Worm (Caenorhabditis elegans) whole organism, late embryonic: ENCODE measurements around the gene C03H5.3.

Source experiments
- K02D7.2 ChIP-seq: sonication (generic microtip); optimal IDR thresholded peaks from 2 replicates; lab custom pipeline; 2017; ENCODE audit warnings: mild to moderate bottlenecking, missing genetic modification characterization, missing compliant biosample characterization
- T23F11.4 ChIP-seq: fragments of 200-800 bp; sonication (Bioruptor generic); optimal IDR thresholded peaks from 2 replicates; lab custom pipeline; 2018; ENCODE audit warnings: mild to moderate bottlenecking, missing genetic modification characterization, missing compliant biosample characterization
- Y22D7AL.16 ChIP-seq: sonication (generic microtip); optimal IDR thresholded peaks from 2 replicates; lab custom pipeline; 2016; ENCODE audit warnings: missing genetic modification characterization, missing compliant biosample characterization
- ama-1 ChIP-seq: fragments of 150-350 bp; optimal IDR thresholded peaks from 2 replicates; lab custom pipeline; 2014
- ceh-18 ChIP-seq: sonication (generic microtip); optimal IDR thresholded peaks from 2 replicates; lab custom pipeline; 2016; ENCODE audit warnings: missing genetic modification characterization, missing compliant biosample characterization
- ceh-19 ChIP-seq: fragments of 200-800 bp; sonication (Bioruptor generic); optimal IDR thresholded peaks from 2 replicates; lab custom pipeline; 2018; ENCODE audit warnings: mild to moderate bottlenecking, missing genetic modification characterization, missing compliant biosample characterization
- ceh-2 ChIP-seq: sonication (generic microtip); optimal IDR thresholded peaks from 2 replicates; lab custom pipeline; 2016; ENCODE audit warnings: missing genotype, missing genetic modification characterization, missing compliant biosample characterization
- ceh-30 ChIP-seq: fragments of 150-350 bp; optimal IDR thresholded peaks from 2 replicates; lab custom pipeline; 2014; ENCODE audit warnings: missing biosample characterization, missing genetic modification characterization
- ceh-48 ChIP-seq: sonication (generic microtip); optimal IDR thresholded peaks from 2 replicates; lab custom pipeline; 2016; ENCODE audit warnings: missing genetic modification characterization, inconsistent platforms, missing compliant biosample characterization
- elt-2 ChIP-seq: sonication (generic microtip); optimal IDR thresholded peaks from 2 replicates; lab custom pipeline; 2016; ENCODE audit warnings: missing genetic modification reagents, missing genetic modification characterization, missing compliant biosample characterization
- elt-4 ChIP-seq: sonication (generic microtip); optimal IDR thresholded peaks from 2 replicates; lab custom pipeline; 2016; ENCODE audit warnings: missing genetic modification characterization, missing compliant biosample characterization
- gmeb-2 ChIP-seq: sonication (generic microtip); optimal IDR thresholded peaks from 2 replicates; lab custom pipeline; 2016; ENCODE audit warnings: missing genetic modification characterization, inconsistent platforms, missing compliant biosample characterization
- hlh-6 ChIP-seq: sonication (generic microtip); optimal IDR thresholded peaks from 2 replicates; lab custom pipeline; 2016; ENCODE audit warnings: missing genotype, missing genetic modification characterization, missing compliant biosample characterization
- nfya-1 ChIP-seq: sonication (generic microtip); optimal IDR thresholded peaks from 2 replicates; lab custom pipeline; 2017; ENCODE audit warnings: missing genetic modification characterization, mild to moderate bottlenecking, missing compliant biosample characterization, antibody characterized with exemption, moderate library complexity
- nhr-11 ChIP-seq: fragments of 150-350 bp; optimal IDR thresholded peaks from 2 replicates; lab custom pipeline; 2014; ENCODE audit warnings: missing biosample characterization, missing genetic modification characterization
- pat-9 ChIP-seq: fragments of 200-800 bp; sonication (Bioruptor generic); optimal IDR thresholded peaks from 2 replicates; lab custom pipeline; 2018; ENCODE audit warnings: mild to moderate bottlenecking, missing genetic modification characterization, moderate library complexity, missing compliant biosample characterization
- pha-2 ChIP-seq: sonication (generic microtip); optimal IDR thresholded peaks from 2 replicates; lab custom pipeline; 2017; ENCODE audit warnings: mild to moderate bottlenecking, missing genetic modification characterization, missing compliant biosample characterization
- rnt-1 ChIP-seq: sonication (generic microtip); optimal IDR thresholded peaks from 2 replicates; lab custom pipeline; 2016; ENCODE audit warnings: missing genetic modification characterization, missing compliant biosample characterization
- sox-2 ChIP-seq: fragments of 200-800 bp; sonication (Bioruptor generic); IDR thresholded peaks from 2 replicates; pipeline ENCODE4 v1.3.6; 2022; ENCODE audit warnings: missing genetic modification reagents, missing genetic modification characterization, missing compliant biosample characterization
- sox-4 ChIP-seq: sonication (generic microtip); optimal IDR thresholded peaks from 2 replicates; lab custom pipeline; 2017; ENCODE audit warnings: mild to moderate bottlenecking, missing genetic modification characterization, inconsistent platforms, missing compliant biosample characterization
- unc-86 ChIP-seq: sonication (generic microtip); optimal IDR thresholded peaks from 2 replicates; lab custom pipeline; 2016; ENCODE audit warnings: missing genetic modification characterization, missing compliant biosample characterization
- ztf-16 ChIP-seq: sonication (generic microtip); optimal IDR thresholded peaks from 2 replicates; lab custom pipeline; 2017; ENCODE audit warnings: missing genetic modification characterization, missing compliant biosample characterization

C03H5.3 gene

ce11 chrII:418782-419181 lies 32.9 kb downstream of the C03H5.3 start, which contains the start of gene C24H12.6:
Gene C24H12.6 (minus strand): TSS chrII:418882.
- no peak for TF ChIP-seq Y22D7AL.16
- TF ChIP-seq ceh-48 = no peak
- TF ChIP-seq ceh-18 (tag; lab: Kevin White, UChicago) = no peak
- TF ChIP-seq ceh-19 (GFP tag; lab: Kevin White, UChicago) = no peak
- no peak for TF ChIP-seq elt-2 (tag; lab: Kevin White, UChicago)
- no peak for TF ChIP-seq unc-86 (tag; lab: Kevin White, UChicago)
- no peak for TF ChIP-seq sox-2
- TF ChIP-seq sox-4 (tag; lab: Kevin White, UChicago) = no peak
- TF ChIP-seq hlh-6 = no peak
- no peak for TF ChIP-seq ceh-30 (tag; lab: Kevin White, UChicago)
- TF ChIP-seq T23F11.4 = no peak
- no peak for TF ChIP-seq rnt-1
- no peak for TF ChIP-seq nhr-11

- TF ChIP-seq nfya-1 (tag; lab: Kevin White, UChicago) (no peak), ama-1 (lab: Kevin White, UChicago) (no peak)
These were observed 37.2 kb downstream of the C03H5.3 start, which contains the start of gene C24H12.8 for ce11 chrII:423086-423485. Gene C24H12.8 (minus strand): TSS chrII:423186.

ce11 chrII:437279-437678 lies 51.4 kb downstream of the C03H5.3 start:
- TF ChIP-seq ceh-30 (tag; lab: Kevin White, UChicago) = no peak
- TF ChIP-seq pha-2 = no peak
- TF ChIP-seq gmeb-2 = no peak
- TF ChIP-seq rnt-1 = no peak
- TF ChIP-seq ztf-16 (tag; lab: Kevin White, UChicago) = no peak
- no peak for TF ChIP-seq K02D7.2 (tag; lab: Kevin White, UChicago)
- no peak for TF ChIP-seq ceh-2 (tag; lab: Kevin White, UChicago)
- no peak for TF ChIP-seq elt-4 (tag; lab: Kevin White, UChicago)
- no peak for TF ChIP-seq pat-9
